Fruit fly (Drosophila melanogaster) whole organism, embryonic: ENCODE data around the gene VhaAC45RP.

Experiments used
- Adf1 ChIP-seq: fragments of 200-800 bp; sonication (Bioruptor generic); IDR thresholded peaks from 2 replicates; pipeline ENCODE4 v1.3.6; 2022; ENCODE audit warnings: missing biosample characterization, missing genetic modification characterization
- Blimp-1 ChIP-seq: fragments of 200-800 bp; sonication (Bioruptor generic); optimal IDR thresholded peaks from 3 replicates; lab custom pipeline; 2018; ENCODE audit warnings: missing biosample characterization, missing genetic modification characterization, mild to moderate bottlenecking, moderate library complexity, missing genetic modification reagents
- CG10462 ChIP-seq: fragments of 200-800 bp; sonication (Bioruptor generic); optimal IDR thresholded peaks from 2 replicates; lab custom pipeline; 2016; ENCODE audit warnings: missing biosample characterization, missing genetic modification characterization
- CG11723 ChIP-seq: fragments of 200-800 bp; sonication (Bioruptor generic); optimal IDR thresholded peaks from 2 replicates; lab custom pipeline; 2017; ENCODE audit warnings: missing biosample characterization, mild to moderate bottlenecking, missing genetic modification characterization
- CG12236 ChIP-seq: fragments of 200-800 bp; sonication (Bioruptor generic); optimal IDR thresholded peaks from 2 replicates; lab custom pipeline; 2016; ENCODE audit warnings: missing biosample characterization, missing genetic modification characterization
- CG12659 ChIP-seq: fragments of 200-800 bp; sonication (Bioruptor generic); optimal IDR thresholded peaks from 3 replicates; lab custom pipeline; 2017; ENCODE audit warnings: mild to moderate bottlenecking, missing biosample characterization, missing genetic modification reagents, missing genetic modification characterization
- CG13775 ChIP-seq: fragments of 200-800 bp; sonication (Bioruptor generic); optimal IDR thresholded peaks from 3 replicates; lab custom pipeline; 2017; ENCODE audit warnings: missing biosample characterization, mild to moderate bottlenecking, missing genetic modification characterization
- CG14965 ChIP-seq: fragments of 200-800 bp; sonication (Bioruptor generic); optimal IDR thresholded peaks from 2 replicates; lab custom pipeline; 2016; ENCODE audit warnings: missing biosample characterization, missing genetic modification characterization, borderline replicate concordance
- CG15011 ChIP-seq: fragments of 200-800 bp; sonication (Bioruptor generic); optimal IDR thresholded peaks from 3 replicates; lab custom pipeline; 2018; ENCODE audit warnings: missing biosample characterization, mild to moderate bottlenecking, missing genetic modification characterization
- CG17385 ChIP-seq: fragments of 200-800 bp; sonication (Bioruptor generic); optimal IDR thresholded peaks from 3 replicates; lab custom pipeline; 2018; ENCODE audit warnings: missing biosample characterization, mild to moderate bottlenecking, missing genetic modification characterization
- CG32532 ChIP-seq: fragments of 200-800 bp; sonication (Bioruptor generic); IDR thresholded peaks from 2 replicates; pipeline ENCODE4 v1.3.6; 2022; ENCODE audit warnings: missing biosample characterization, missing genetic modification characterization
- CG34376 ChIP-seq: fragments of 200-800 bp; sonication (Bioruptor generic); optimal IDR thresholded peaks from 2 replicates; lab custom pipeline; 2018; ENCODE audit warnings: missing biosample characterization, mild to moderate bottlenecking, missing genetic modification characterization
- CG4328 ChIP-seq: fragments of 200-800 bp; sonication (Bioruptor generic); optimal IDR thresholded peaks from 3 replicates; lab custom pipeline; 2017; ENCODE audit warnings: missing biosample characterization, missing genetic modification reagents, missing genetic modification characterization
- CG43689 ChIP-seq: fragments of 200-800 bp; sonication (Bioruptor generic); IDR thresholded peaks from 2 replicates; pipeline ENCODE4 v1.3.6; 2022; ENCODE audit warnings: missing biosample characterization, missing genetic modification characterization
- CG4617 ChIP-seq: fragments of 200-800 bp; sonication (Bioruptor generic); optimal IDR thresholded peaks from 3 replicates; lab custom pipeline; 2016; ENCODE audit warnings: missing biosample characterization, missing genetic modification characterization, borderline replicate concordance
- CG5953 ChIP-seq: fragments of 200-800 bp; sonication (Bioruptor generic); IDR thresholded peaks from 2 replicates; pipeline ENCODE4 v1.3.6; 2022; ENCODE audit warnings: missing biosample characterization, missing genetic modification characterization
- CG6689 ChIP-seq: fragments of 200-800 bp; sonication (Bioruptor generic); IDR thresholded peaks from 2 replicates; pipeline ENCODE4 v1.3.6; 2022; ENCODE audit warnings: missing biosample characterization, missing genetic modification characterization
- CG6854 ChIP-seq: fragments of 200-800 bp; sonication (Bioruptor generic); optimal IDR thresholded peaks from 3 replicates; lab custom pipeline; 2017; ENCODE audit warnings: missing biosample characterization, mild to moderate bottlenecking, missing genetic modification characterization
- CG7372 ChIP-seq: fragments of 200-800 bp; sonication (Bioruptor generic); IDR thresholded peaks from 2 replicates; pipeline ENCODE4 v1.3.6; 2022; ENCODE audit warnings: missing biosample characterization, missing genetic modification characterization
- Dip2 ChIP-seq: fragments of 200-800 bp; sonication (Bioruptor generic); IDR thresholded peaks from 2 replicates; pipeline ENCODE4 v1.3.6; 2022; ENCODE audit warnings: missing biosample characterization, missing genetic modification characterization
- E2f1 ChIP-seq: fragments of 200-800 bp; sonication (Bioruptor generic); IDR thresholded peaks from 2 replicates; pipeline ENCODE4 v1.3.6; 2022; ENCODE audit warnings: missing biosample characterization, missing genetic modification characterization
- Ets65A ChIP-seq: fragments of 200-800 bp; sonication (Bioruptor generic); peaks from one replicate; lab custom pipeline; 2016; ENCODE audit warnings: missing biosample characterization, missing genetic modification characterization
- Hr3 ChIP-seq: fragments of 200-800 bp; sonication (Bioruptor generic); optimal IDR thresholded peaks from 3 replicates; lab custom pipeline; 2016; ENCODE audit warnings: missing biosample characterization, missing genetic modification characterization
- MTF-1 ChIP-seq: fragments of 200-800 bp; sonication (Bioruptor generic); optimal IDR thresholded peaks from 2 replicates; lab custom pipeline; 2018; ENCODE audit warnings: missing biosample characterization, mild to moderate bottlenecking, missing genetic modification characterization, borderline replicate concordance
- Nf-YC ChIP-seq: fragments of 200-800 bp; optimal IDR thresholded peaks from 3 replicates; lab custom pipeline; 2019; ENCODE audit warnings: missing biosample characterization, mild to moderate bottlenecking, missing genetic modification characterization, moderate library complexity
- Pdp1 ChIP-seq, 2 experiments: fragments of 200-800 bp; sonication (Bioruptor generic); optimal IDR thresholded peaks; 3 replicates each; lab custom pipeline; 2016; ENCODE audit warnings: missing biosample characterization in 2 of 2, missing genetic modification characterization in 2 of 2, mild to moderate bottlenecking in 1 of 2, moderate library complexity in 1 of 2
- Rfx ChIP-seq: fragments of 200-800 bp; sonication (Bioruptor generic); IDR thresholded peaks from 2 replicates; pipeline ENCODE4 v1.3.6; 2022; ENCODE audit warnings: missing biosample characterization, missing genetic modification characterization
- Ssrp ChIP-seq: fragments of 200-800 bp; sonication (Bioruptor generic); optimal IDR thresholded peaks from 2 replicates; lab custom pipeline; 2018; ENCODE audit warnings: missing biosample characterization, mild to moderate bottlenecking, missing genetic modification characterization, moderate library complexity
- Usf ChIP-seq: fragments of 200-800 bp; sonication (Bioruptor generic); optimal IDR thresholded peaks from 2 replicates; lab custom pipeline; 2017; ENCODE audit warnings: missing genotype, missing biosample characterization, missing genetic modification characterization
- amos ChIP-seq: fragments of 200-800 bp; sonication (Bioruptor generic); IDR thresholded peaks from 2 replicates; pipeline ENCODE4 v1.3.6; 2022; ENCODE audit warnings: missing biosample characterization, missing genetic modification characterization; ENCODE audit not compliant: partially characterized antibody
- btn ChIP-seq: fragments of 200-800 bp; sonication (Bioruptor generic); optimal IDR thresholded peaks from 2 replicates; lab custom pipeline; 2016; ENCODE audit warnings: missing biosample characterization, missing genetic modification characterization
- cato ChIP-seq: fragments of 200-800 bp; sonication (Bioruptor generic); optimal IDR thresholded peaks from 2 replicates; lab custom pipeline; 2016; ENCODE audit warnings: missing biosample characterization, missing genetic modification characterization, borderline replicate concordance
- chinmo ChIP-seq: fragments of 200-800 bp; sonication (Bioruptor generic); IDR thresholded peaks from 4 replicates; pipeline ENCODE4 v1.3.6; 2022; ENCODE audit warnings: missing biosample characterization, missing genetic modification characterization; ENCODE audit not compliant: partially characterized antibody
- crol ChIP-seq: fragments of 200-800 bp; sonication (Bioruptor generic); IDR thresholded peaks from 2 replicates; pipeline ENCODE4 v1.3.6; 2022; ENCODE audit warnings: missing biosample characterization, missing genetic modification characterization
- fd64A ChIP-seq: fragments of 200-800 bp; sonication (Bioruptor generic); optimal IDR thresholded peaks from 3 replicates; lab custom pipeline; 2018; ENCODE audit warnings: missing biosample characterization, mild to moderate bottlenecking, missing genetic modification characterization
- ftz-f1 ChIP-seq: fragments of 200-800 bp; sonication (Bioruptor generic); optimal IDR thresholded peaks from 2 replicates; lab custom pipeline; 2016; ENCODE audit warnings: missing biosample characterization, missing genetic modification characterization
- gcm2 ChIP-seq: fragments of 200-800 bp; sonication (Bioruptor generic); optimal IDR thresholded peaks from 2 replicates; lab custom pipeline; 2016; ENCODE audit warnings: missing biosample characterization, missing genetic modification characterization
- maf-S ChIP-seq: fragments of 200-800 bp; sonication (Bioruptor generic); optimal IDR thresholded peaks from 2 replicates; lab custom pipeline; 2016; ENCODE audit warnings: missing biosample characterization, missing genetic modification characterization
- mirr ChIP-seq: fragments of 200-800 bp; sonication (Bioruptor generic); optimal IDR thresholded peaks from 3 replicates; lab custom pipeline; 2018; ENCODE audit warnings: missing biosample characterization, mild to moderate bottlenecking, missing genetic modification characterization
- mld ChIP-seq: fragments of 200-800 bp; sonication (Bioruptor generic); IDR thresholded peaks from 3 replicates; pipeline ENCODE4 v1.3.6; 2022; ENCODE audit warnings: missing biosample characterization, missing genetic modification characterization; ENCODE audit not compliant: partially characterized antibody
- nau ChIP-seq: fragments of 200-800 bp; sonication (Bioruptor generic); optimal IDR thresholded peaks from 3 replicates; lab custom pipeline; 2017; ENCODE audit warnings: missing biosample characterization, mild to moderate bottlenecking, missing genetic modification characterization, missing genetic modification reagents
- psq ChIP-seq: fragments of 200-800 bp; sonication (Bioruptor generic); optimal IDR thresholded peaks from 2 replicates; lab custom pipeline; 2017; ENCODE audit warnings: missing biosample characterization, missing genetic modification characterization
- sd ChIP-seq: fragments of 200-800 bp; sonication (Bioruptor generic); optimal IDR thresholded peaks from 3 replicates; lab custom pipeline; 2018; ENCODE audit warnings: missing biosample characterization, mild to moderate bottlenecking, missing genetic modification characterization, moderate library complexity
- sob ChIP-seq: fragments of 200-800 bp; sonication (Bioruptor generic); IDR thresholded peaks from 2 replicates; pipeline ENCODE4 v1.3.6; 2022; ENCODE audit warnings: missing biosample characterization, missing genetic modification characterization
- sqz ChIP-seq: fragments of 200-800 bp; sonication (Bioruptor generic); optimal IDR thresholded peaks from 3 replicates; lab custom pipeline; 2018; ENCODE audit warnings: missing biosample characterization, mild to moderate bottlenecking, missing genetic modification characterization
- tup ChIP-seq: fragments of 200-800 bp; sonication (Bioruptor generic); optimal IDR thresholded peaks from 2 replicates; lab custom pipeline; 2016; ENCODE audit warnings: missing biosample characterization, mild to moderate bottlenecking, missing genetic modification characterization, moderate library complexity
- vnd ChIP-seq: fragments of 200-800 bp; sonication (Bioruptor generic); IDR thresholded peaks from 3 replicates; pipeline ENCODE4 v1.3.6; 2022; ENCODE audit warnings: missing biosample characterization, missing genetic modification characterization; ENCODE audit not compliant: partially characterized antibody
- z ChIP-seq: fragments of 200-800 bp; sonication (Bioruptor generic); IDR thresholded peaks from 3 replicates; pipeline ENCODE4 v1.3.6; 2022; ENCODE audit warnings: missing biosample characterization, missing genetic modification characterization
- zen2 ChIP-seq: fragments of 200-800 bp; sonication (Bioruptor generic); IDR thresholded peaks from 3 replicates; pipeline ENCODE4 v1.3.6; 2022; ENCODE audit warnings: missing biosample characterization, missing genetic modification characterization; ENCODE audit not compliant: partially characterized antibody

VhaAC45RP gene

DNA sequence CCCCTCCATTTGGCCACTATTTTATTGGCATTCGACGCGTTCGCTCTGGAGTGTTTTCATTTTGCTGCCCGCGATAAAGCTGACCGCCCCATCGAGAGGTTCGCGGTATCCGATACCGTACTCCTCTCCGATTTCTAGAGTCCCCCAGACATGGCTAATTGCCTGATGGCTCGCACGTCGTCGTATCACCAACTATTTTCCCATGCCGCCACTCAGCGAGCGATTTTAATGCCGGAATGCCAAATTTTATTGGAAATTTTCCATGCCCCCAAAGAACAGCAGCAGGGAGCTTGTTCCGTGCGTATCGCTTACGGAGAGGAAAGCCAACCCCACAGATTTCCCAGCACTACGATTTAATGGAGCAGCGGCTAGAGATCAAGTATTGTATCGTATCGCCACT, 34.8 kb upstream of the VhaAC45RP start (continued):
- TF ChIP-seq CG4617 (no peak), CG5953 (no peak), CG6689 (GFP tag; lab: Robert Waterston, UW) (no peak), vnd (GFP tag; lab: Robert Waterston, UW) (0 out of 3 replicates have a peak, but pooled peaks have one; percentile 37), nau (no peak), CG43689 (GFP tag; lab: Robert Waterston, UW) (no peak), Blimp-1 (no peak), Usf (GFP tag; lab: Kevin White, UChicago) (no peak), CG17385 (no peak), CG14965 (no peak), CG10462 (GFP tag; lab: Kevin White, UChicago) (no peak), sqz (no peak), ftz-f1 (GFP tag; lab: Kevin White, UChicago) (no peak), Dip2 (GFP tag; lab: Robert Waterston, UW) (no peak), btn (GFP tag; lab: Kevin White, UChicago) (no peak), CG12236 (no peak), amos (GFP tag; lab: Robert Waterston, UW) (no peak), gcm2 (GFP tag; lab: Kevin White, UChicago) (no peak), sob (GFP tag; lab: Robert Waterston, UW) (no peak), CG6854 (no peak), tup (no peak), Nf-YC (tag; lab: Kevin White, UChicago) (no peak), Hr3 (GFP tag; lab: Kevin White, UChicago) (no peak), MTF-1 (GFP tag; lab: Kevin White, UChicago) (no peak), Pdp1 (GFP tag; optimal IDR thresholded peaks at IDR 0.05; lab: Kevin White, UChicago) (no peak), fd64A (GFP tag; lab: Kevin White, UChicago) (no peak), cato (GFP tag; lab: Kevin White, UChicago) (no peak), mld (GFP tag; lab: Robert Waterston, UW) (no peak), E2f1 (no peak), z (GFP tag; lab: Robert Waterston, UW) (no peak), Ets65A (GFP tag; lab: Kevin White, UChicago) (peak; percentile 87), Adf1 (peak; percentile 21; the same call in 1 of the 2 replicates), chinmo (GFP tag; lab: Robert Waterston, UW) (no peak), crol (peak; percentile 67; the same call in 1 of the 2 replicates), mirr (GFP tag; lab: Kevin White, UChicago) (peak; percentile 8), Ssrp (tag; lab: Kevin White, UChicago) (no peak), CG7372 (no peak), CG34376 (GFP tag; lab: Kevin White, UChicago) (peak; percentile 87), CG12659 (GFP tag; lab: Kevin White, UChicago) (no peak), CG4328 (GFP tag; lab: Kevin White, UChicago) (no peak), sd (tag; lab: Kevin White, UChicago) (peak; percentile 79), psq (GFP tag; lab: Kevin White, UChicago) (no peak), CG13775 (GFP tag; lab: Kevin White, UChicago) (no peak), maf-S (GFP tag; lab: Kevin White, UChicago) (no peak), CG11723 (GFP tag; lab: Kevin White, UChicago) (no peak), CG15011 (GFP tag; lab: Kevin White, UChicago) (no peak), zen2 (GFP tag; lab: Robert Waterston, UW) (no peak), Rfx (GFP tag; lab: Robert Waterston, UW) (no peak), CG32532 (GFP tag; lab: Robert Waterston, UW) (0 out of 2 replicates have a peak, but pooled peaks have one; percentile 15)
